Worm (Caenorhabditis elegans): Measurements from ENCODE around the gene spo-11.

The spo-11 gene

ce11 chrIV:11110995-11111619 is 13.6 kb downstream of the spo-11 start, which contains the start of gene rps-5 (continued):
- TF ChIP-seq nhr-23 (tag; optimal IDR thresholded peaks at IDR 0.05) (no peak), lin-39 (tag; optimal IDR thresholded peaks at IDR 0.05) (no peak), nhr-237 (tag; optimal IDR thresholded peaks at IDR 0.05) (no peak)

- TF ChIP-seq dmd-4 (tag; optimal IDR thresholded peaks at IDR 0.05) = no peak
- TF ChIP-seq F13H6.1 (tag; optimal IDR thresholded peaks at IDR 0.05) = no peak
- peak in 1 of 2 experiments; percentile 7 for TF ChIP-seq lsy-2 (tag; optimal IDR thresholded peaks at IDR 0.05)
- no peak for TF ChIP-seq alr-1 (tag; optimal IDR thresholded peaks at IDR 0.05)
- no peak for TF ChIP-seq gmeb-1 (tag; optimal IDR thresholded peaks at IDR 0.05)
These were observed 14.9 kb downstream of the spo-11 start, which contains the start of gene pigk-1 for ce11 chrIV:11109771-11110170. Gene pigk-1 (minus strand): TSS chrIV:11110018.

ce11 chrIV:11105724-11106123 is 18.9 kb downstream of the spo-11 start, which contains the start of gene srlf-24:
Gene srlf-24 (minus strand): TSS chrIV:11105824.
- TF ChIP-seq snpc-4 (tag; optimal IDR thresholded peaks at IDR 0.05) = no peak
- no peak for TF ChIP-seq ztf-11 (tag; optimal IDR thresholded peaks at IDR 0.05)
- no peak for TF ChIP-seq crh-2 (tag; optimal IDR thresholded peaks at IDR 0.05)
- TF ChIP-seq lin-39 (tag; optimal IDR thresholded peaks at IDR 0.05) = no peak
- TF ChIP-seq gmeb-1 (tag; optimal IDR thresholded peaks at IDR 0.05) = no peak
- no peak for TF ChIP-seq elt-3 (tag; optimal IDR thresholded peaks at IDR 0.05)
- TF ChIP-seq nhr-77 (tag; optimal IDR thresholded peaks at IDR 0.05) = no peak
- no peak for TF ChIP-seq lin-11 (tag; optimal IDR thresholded peaks at IDR 0.05)
- no peak for TF ChIP-seq C34F6.9 (tag; optimal IDR thresholded peaks at IDR 0.05)
- TF ChIP-seq unc-39 (tag; optimal IDR thresholded peaks at IDR 0.05) = no peak

DNA sequence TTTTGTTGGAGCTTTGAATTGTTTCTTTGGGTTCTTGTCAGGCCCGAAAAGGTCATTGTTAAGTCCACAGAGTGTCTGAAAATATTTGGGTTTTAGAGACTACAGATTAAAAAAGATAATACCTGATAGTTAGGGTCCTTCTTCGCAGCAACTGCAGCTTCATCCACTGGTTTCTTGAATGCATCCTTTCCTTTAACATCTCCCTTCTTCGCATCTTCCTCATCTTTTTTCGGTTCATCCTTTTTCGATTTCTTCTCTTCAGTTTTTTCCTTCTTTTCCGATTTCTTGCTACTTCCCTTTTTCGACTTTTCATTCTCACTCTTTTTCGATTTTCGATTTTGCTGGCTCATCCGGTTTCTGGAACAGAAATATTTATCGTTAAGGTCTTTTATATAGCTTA is 21.2 kb downstream of the spo-11 start:
- TF ChIP-seq lin-39 (tag; optimal IDR thresholded peaks at IDR 0.05) = no peak
- no peak for TF ChIP-seq peb-1 (tag; optimal IDR thresholded peaks at IDR 0.05)
- no peak for TF ChIP-seq blmp-1 (tag; optimal IDR thresholded peaks at IDR 0.05; ENCODE audit: insufficient read depth)
- no peak for TF ChIP-seq C34F6.9 (tag; optimal IDR thresholded peaks at IDR 0.05)
- no peak for TF ChIP-seq ama-1 (optimal IDR thresholded peaks at IDR 0.05)
- TF ChIP-seq elt-3 (tag; optimal IDR thresholded peaks at IDR 0.05) = no peak
- no peak for TF ChIP-seq sma-3 (GFP tag; optimal IDR thresholded peaks at IDR 0.05)
- no peak for TF ChIP-seq mdl-1 (tag; optimal IDR thresholded peaks at IDR 0.05)
- no peak for TF ChIP-seq crh-2 (tag; optimal IDR thresholded peaks at IDR 0.05)
- no peak for TF ChIP-seq ztf-1 (GFP tag; conservative IDR thresholded peaks at IDR 0.05)
- TF ChIP-seq skn-1 (tag; optimal IDR thresholded peaks at IDR 0.05) = no peak
- no peak for TF ChIP-seq gmeb-1 (tag; optimal IDR thresholded peaks at IDR 0.05)
- no peak for TF ChIP-seq egl-27 (tag; optimal IDR thresholded peaks at IDR 0.05)
- TF ChIP-seq mab-5 (tag; optimal IDR thresholded peaks at IDR 0.05) = no peak
- no peak for TF ChIP-seq nhr-237 (tag; optimal IDR thresholded peaks at IDR 0.05)
- no peak for TF ChIP-seq R02D3.7 (tag; optimal IDR thresholded peaks at IDR 0.05)
- TF ChIP-seq dmd-4 (tag; optimal IDR thresholded peaks at IDR 0.05) = no peak
- TF ChIP-seq nhr-129 (tag; optimal IDR thresholded peaks at IDR 0.05) = no peak

DNA sequence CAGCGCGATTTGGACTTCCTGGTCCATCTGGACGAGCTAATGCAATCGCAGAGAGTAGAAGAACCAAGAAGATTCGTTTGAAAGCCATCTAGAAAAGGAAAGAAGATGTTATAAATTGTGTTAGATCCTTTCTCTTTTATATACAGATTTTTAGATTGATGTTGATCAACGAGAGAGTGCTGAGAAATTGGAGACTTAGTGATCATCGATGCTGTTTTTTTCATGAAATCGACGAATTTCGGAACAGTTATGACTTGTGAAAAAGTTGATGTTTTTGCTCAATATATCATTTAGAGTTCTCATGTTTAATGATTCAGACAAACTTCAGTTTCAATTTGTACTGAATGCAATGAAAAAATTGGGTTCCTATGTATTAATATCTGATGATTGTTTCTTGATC is 22.1 kb downstream of the spo-11 start, which contains the start of gene srlf-17:
Gene srlf-17, minus strand, starts transcription at position 101 of the 400 bp plus-strand sequence.
- TF ChIP-seq nhr-10 (tag; optimal IDR thresholded peaks at IDR 0.05) (no peak), nhr-77 (tag; optimal IDR thresholded peaks at IDR 0.05) (no peak), mdl-1 (tag; optimal IDR thresholded peaks at IDR 0.05) (no peak), gmeb-1 (tag; optimal IDR thresholded peaks at IDR 0.05) (no peak), F13H6.1 (tag; optimal IDR thresholded peaks at IDR 0.05) (no peak), elt-1 (tag; optimal IDR thresholded peaks at IDR 0.05) (no peak)

- no peak for TF ChIP-seq nhr-12 (tag; optimal IDR thresholded peaks at IDR 0.05)
- no peak for TF ChIP-seq mab-5 (tag; optimal IDR thresholded peaks at IDR 0.05)
- TF ChIP-seq nhr-25 (tag; optimal IDR thresholded peaks at IDR 0.05) = no peak
- TF ChIP-seq peb-1 (tag; optimal IDR thresholded peaks at IDR 0.05) = no peak
- no peak for TF ChIP-seq unc-55 (GFP tag; optimal IDR thresholded peaks at IDR 0.05)
- TF ChIP-seq F13H6.1 (tag; optimal IDR thresholded peaks at IDR 0.05) = no peak
- no peak for TF ChIP-seq nhr-237 (tag; optimal IDR thresholded peaks at IDR 0.05)
- no peak for TF ChIP-seq lin-39 (tag; optimal IDR thresholded peaks at IDR 0.05)
These were observed 23.3 kb downstream of the spo-11 start, which contains the start of gene srlf-18 for ce11 chrIV:11101383-11101782. Gene srlf-18 (minus strand): TSS chrIV:11101483.

Data from whole organism, L2 larva.